Fruit fly (Drosophila melanogaster) whole organism, prepupa: ENCODE data around the gene Nlg3.

Experiments used
- CG10631 ChIP-seq: fragments of 200-800 bp; sonication (Bioruptor generic); optimal IDR thresholded peaks from 2 replicates; lab custom pipeline; 2016; ENCODE audit warnings: missing biosample characterization, missing genetic modification characterization
- CG11902 ChIP-seq: fragments of 200-800 bp; sonication (Bioruptor generic); optimal IDR thresholded peaks from 3 replicates; lab custom pipeline; 2016; ENCODE audit warnings: missing biosample characterization, missing genetic modification characterization
- CG15336 ChIP-seq: fragments of 200-800 bp; sonication (Bioruptor generic); IDR thresholded peaks from 2 replicates; pipeline ENCODE4 v1.3.6; 2022; ENCODE audit warnings: missing biosample characterization, missing genetic modification characterization
- CG34406 ChIP-seq: fragments of 200-800 bp; sonication (Bioruptor generic); optimal IDR thresholded peaks from 3 replicates; lab custom pipeline; 2016; ENCODE audit warnings: missing biosample characterization, missing genetic modification characterization
- CG4318 ChIP-seq: fragments of 200-800 bp; sonication (Bioruptor generic); optimal IDR thresholded peaks from 3 replicates; lab custom pipeline; 2017; ENCODE audit warnings: missing biosample characterization, mild to moderate bottlenecking, missing genetic modification characterization
- CG6854 ChIP-seq: fragments of 200-800 bp; sonication (Bioruptor generic); optimal IDR thresholded peaks from 2 replicates; lab custom pipeline; 2017; ENCODE audit warnings: missing biosample characterization, mild to moderate bottlenecking, missing genetic modification characterization
- CG8119 ChIP-seq: fragments of 200-800 bp; sonication (Bioruptor generic); IDR thresholded peaks from 3 replicates; pipeline ENCODE4 v1.3.6; 2022; ENCODE audit warnings: missing biosample characterization, missing genetic modification characterization
- CG8632 ChIP-seq: fragments of 200-800 bp; sonication (Bioruptor generic); optimal IDR thresholded peaks from 3 replicates; lab custom pipeline; 2016; ENCODE audit warnings: missing biosample characterization, missing genetic modification characterization
- Ets96B ChIP-seq: fragments of 200-800 bp; optimal IDR thresholded peaks from 2 replicates; lab custom pipeline; 2019; ENCODE audit warnings: missing biosample characterization, mild to moderate bottlenecking, missing genetic modification characterization, moderate library complexity
- Lpt ChIP-seq: fragments of 200-800 bp; sonication (Bioruptor generic); optimal IDR thresholded peaks from 3 replicates; lab custom pipeline; 2016; ENCODE audit warnings: missing biosample characterization, missing genetic modification characterization
- Smox ChIP-seq: fragments of 200-800 bp; sonication (Bioruptor generic); optimal IDR thresholded peaks from 3 replicates; lab custom pipeline; 2016; ENCODE audit warnings: missing biosample characterization, missing genetic modification characterization
- acj6 ChIP-seq: fragments of 200-800 bp; sonication (Bioruptor generic); optimal IDR thresholded peaks from 3 replicates; lab custom pipeline; 2016; ENCODE audit warnings: missing biosample characterization, missing genetic modification characterization
- esn ChIP-seq: fragments of 200-800 bp; sonication (Bioruptor generic); optimal IDR thresholded peaks from 2 replicates; lab custom pipeline; 2016; ENCODE audit warnings: missing biosample characterization, mild to moderate bottlenecking, missing genetic modification characterization, moderate library complexity
- vri ChIP-seq: fragments of 200-800 bp; sonication (Bioruptor generic); optimal IDR thresholded peaks from 3 replicates; lab custom pipeline; 2016; ENCODE audit warnings: missing biosample characterization, mild to moderate bottlenecking, missing genetic modification characterization

- TF ChIP-seq CG4318 (no peak), CG10631 (GFP tag; lab: Kevin White, UChicago) (no peak), CG8632 (GFP tag; lab: Kevin White, UChicago) (no peak), Ets96B (no peak), Lpt (GFP tag; lab: Kevin White, UChicago) (no peak), CG6854 (GFP tag; lab: Kevin White, UChicago) (no peak), CG34406 (no peak), esn (no peak), CG15336 (no peak), vri (no peak), CG11902 (no peak), Smox (GFP tag; lab: Kevin White, UChicago) (no peak), acj6 (no peak), CG8119 (GFP tag; lab: Robert Waterston, UW) (no peak)
These were observed 5.1 kb upstream of the Nlg3 start for dm6 chr3R:7644288-7644687.
